Fruit fly (Drosophila melanogaster): ENCODE data around the gene polybromo.

The polybromo gene

DNA sequence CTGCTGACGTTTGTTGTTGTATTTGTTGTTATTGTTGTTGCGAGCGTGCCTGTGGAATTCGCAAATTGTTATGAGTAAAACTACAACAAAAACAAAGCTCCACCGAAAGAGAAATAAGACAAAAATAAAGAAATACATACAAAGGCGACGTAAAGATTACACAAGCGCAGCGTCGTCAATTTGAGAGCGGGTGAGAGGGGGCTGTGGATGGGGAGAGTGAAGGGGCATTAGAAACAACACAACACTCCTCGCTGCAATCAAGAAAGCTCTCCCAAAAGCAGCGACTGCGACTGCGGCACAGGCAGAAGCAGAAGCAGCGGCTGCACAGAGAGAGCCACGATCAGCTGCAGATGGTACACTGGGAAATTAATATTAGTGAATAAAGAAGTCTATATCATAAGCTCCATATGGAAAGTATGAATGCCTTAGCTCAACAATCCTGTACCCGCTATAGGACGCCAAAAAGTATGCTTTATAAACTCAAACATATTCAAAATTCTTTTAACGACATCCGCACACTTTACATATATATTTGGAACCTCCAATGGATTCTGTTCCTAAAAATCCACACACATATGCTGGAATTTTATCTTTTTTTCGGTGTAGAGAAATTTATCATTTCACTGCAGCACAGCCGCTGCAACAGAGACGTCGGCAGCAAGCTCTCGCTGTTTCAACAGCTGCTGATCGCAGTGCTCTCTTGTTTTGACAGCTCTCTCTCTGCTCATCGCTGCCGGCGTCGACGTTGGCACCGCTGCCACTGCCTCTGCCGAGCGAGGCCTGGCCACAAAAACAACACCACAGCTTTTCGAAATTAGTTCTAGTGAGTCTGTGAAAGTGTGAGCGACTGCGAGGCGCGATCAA lies 36.3 kb downstream of the polybromo start, which contains the start of gene CG13631 (continued):
- TF ChIP-seq Lpt (GFP tag; optimal IDR thresholded peaks at IDR 0.05) = no peak
- TF ChIP-seq CTCF (GFP tag; optimal IDR thresholded peaks at IDR 0.05) = peak; percentile 62
- peak; percentile 21 for TF ChIP-seq CG3995 (GFP tag; optimal IDR thresholded peaks at IDR 0.05)
- TF ChIP-seq chm (GFP tag; IDR thresholded peaks at IDR 0.05) = peak; percentile 68; the same call in 1 of the 2 replicates
- no peak for TF ChIP-seq CG8478 (optimal IDR thresholded peaks at IDR 0.05)
- TF ChIP-seq bbx (GFP tag; IDR thresholded peaks at IDR 0.05; ENCODE audit: partially characterized antibody) = no peak
- peak; percentile 73 for TF ChIP-seq Myb (GFP tag; optimal IDR thresholded peaks at IDR 0.05)
- TF ChIP-seq psq (GFP tag; optimal IDR thresholded peaks at IDR 0.05) = peak; percentile 62
- TF ChIP-seq wor (GFP tag; IDR thresholded peaks at IDR 0.05) = peak; percentile 97
- peak; percentile 85 for TF ChIP-seq maf-S (GFP tag; optimal IDR thresholded peaks at IDR 0.05)
- TF ChIP-seq CG13123 (GFP tag; optimal IDR thresholded peaks at IDR 0.05) = peak; percentile 88
- 0 out of 2 replicates have a peak, but pooled peaks have one; percentile 16 for TF ChIP-seq al (GFP tag; IDR thresholded peaks at IDR 0.05)
- no peak for TF ChIP-seq CG2129 (GFP tag; IDR thresholded peaks at IDR 0.05; ENCODE audit: partially characterized antibody)
- TF ChIP-seq CG17186 (GFP tag; optimal IDR thresholded peaks at IDR 0.05) = peak; percentile 90
- TF ChIP-seq Hr39 (optimal IDR thresholded peaks at IDR 0.05) = no peak
- TF ChIP-seq CG11696 (GFP tag; IDR thresholded peaks at IDR 0.05) = peak; percentile 61; the same call in 1 of the 2 replicates
- peak; percentile 29; the same call in 1 of the 2 replicates for TF ChIP-seq MBD-R2 (GFP tag; IDR thresholded peaks at IDR 0.05)
- peak; percentile 53 for TF ChIP-seq MTF-1 (GFP tag; optimal IDR thresholded peaks at IDR 0.05; ENCODE audit: borderline replicate concordance)
- TF ChIP-seq CG17328 (GFP tag; IDR thresholded peaks at IDR 0.05) = peak; percentile 91
- TF ChIP-seq ATbp (GFP tag; optimal IDR thresholded peaks at IDR 0.05) = peak; percentile 97
- TF ChIP-seq CG6813 (GFP tag; optimal IDR thresholded peaks at IDR 0.05) = peak; percentile 83
- peak; percentile 71 for TF ChIP-seq Usf (GFP tag; optimal IDR thresholded peaks at IDR 0.05)
- no peak for TF ChIP-seq Dll (GFP tag; IDR thresholded peaks at IDR 0.05; ENCODE audit: partially characterized antibody)
- TF ChIP-seq CG10959 (GFP tag; IDR thresholded peaks at IDR 0.05) = peak; percentile 83
- TF ChIP-seq Sin3A (optimal IDR thresholded peaks at IDR 0.05) = no peak
- TF ChIP-seq bigmax (GFP tag; optimal IDR thresholded peaks at IDR 0.05) = no peak
- peak; percentile 96 for TF ChIP-seq Asciz (GFP tag; optimal IDR thresholded peaks at IDR 0.05)
- peak; percentile 61 for TF ChIP-seq grn (GFP tag; optimal IDR thresholded peaks at IDR 0.05)
- peak; percentile 94 for TF ChIP-seq dysf (GFP tag; IDR thresholded peaks at IDR 0.05)
- TF ChIP-seq Med (GFP tag) = peak; percentile 96
- TF ChIP-seq pum (GFP tag; optimal IDR thresholded peaks at IDR 0.05) = peak; percentile 97
- peak; percentile 73 for TF ChIP-seq HLH54F (GFP tag; optimal IDR thresholded peaks at IDR 0.05)
- TF ChIP-seq ato (GFP tag; IDR thresholded peaks at IDR 0.05; ENCODE audit: partially characterized antibody) = no peak
- TF ChIP-seq exex (tag; optimal IDR thresholded peaks at IDR 0.05) = peak; percentile 41
- TF ChIP-seq gcm2 (GFP tag; optimal IDR thresholded peaks at IDR 0.05) = peak; percentile 91
- TF ChIP-seq CG1832 (GFP tag; optimal IDR thresholded peaks at IDR 0.05) = no peak
- TF ChIP-seq CG4730 (GFP tag; IDR thresholded peaks at IDR 0.05) = peak; percentile 87
- TF ChIP-seq CG10274 (GFP tag; optimal IDR thresholded peaks at IDR 0.05) = peak; percentile 74
- TF ChIP-seq CG7786 (GFP tag; optimal IDR thresholded peaks at IDR 0.05) = peak; percentile 88
- TF ChIP-seq NC2α (GFP tag; optimal IDR thresholded peaks at IDR 0.05) = peak; percentile 84
- peak; percentile 84 for TF ChIP-seq danr (GFP tag; IDR thresholded peaks at IDR 0.05)
- peak; percentile 96 for TF ChIP-seq ken (GFP tag; IDR thresholded peaks at IDR 0.05)
- peak; percentile 68 for TF ChIP-seq Sry-β (GFP tag; optimal IDR thresholded peaks at IDR 0.05)
- peak; percentile 79 for TF ChIP-seq CG1024 (GFP tag; IDR thresholded peaks at IDR 0.05)
- no peak for TF ChIP-seq tll (GFP tag; optimal IDR thresholded peaks at IDR 0.05)
- peak; percentile 73 for TF ChIP-seq Fer3 (tag; optimal IDR thresholded peaks at IDR 0.05)
- no peak for TF ChIP-seq cad (GFP tag; optimal IDR thresholded peaks at IDR 0.05)
- TF ChIP-seq tio (GFP tag; optimal IDR thresholded peaks at IDR 0.05) = peak; percentile 94
- TF ChIP-seq Awh (GFP tag; IDR thresholded peaks at IDR 0.05) = peak; percentile 88
- peak; percentile 74 for TF ChIP-seq wek (GFP tag; optimal IDR thresholded peaks at IDR 0.05)
